Fruit fly (Drosophila melanogaster) whole organism, pupa: ENCODE results near the gene CG42818.

Source experiments
- CG12605 ChIP-seq: fragments of 200-800 bp; sonication (Bioruptor generic); IDR thresholded peaks from 2 replicates; pipeline ENCODE4 v1.3.6; 2022; ENCODE audit warnings: missing biosample characterization, missing genetic modification characterization
- CG14655 ChIP-seq: fragments of 200-800 bp; sonication (Bioruptor generic); optimal IDR thresholded peaks from 3 replicates; lab custom pipeline; 2017; ENCODE audit warnings: mild to moderate bottlenecking, missing biosample characterization, missing genetic modification reagents, missing genetic modification characterization
- CG34367 ChIP-seq: fragments of 200-800 bp; sonication (Bioruptor generic); optimal IDR thresholded peaks from 2 replicates; lab custom pipeline; 2018; ENCODE audit warnings: missing biosample characterization, mild to moderate bottlenecking, missing genetic modification characterization
- CG4496 ChIP-seq: fragments of 200-800 bp; sonication (Bioruptor generic); IDR thresholded peaks from 3 replicates; pipeline ENCODE4 v1.3.6; 2022; ENCODE audit warnings: missing biosample characterization, missing genetic modification characterization
- CG8159 ChIP-seq: fragments of 200-800 bp; sonication (Bioruptor generic); optimal IDR thresholded peaks from 3 replicates; lab custom pipeline; 2018; ENCODE audit warnings: missing biosample characterization, mild to moderate bottlenecking, missing genetic modification characterization, moderate library complexity
- D1 ChIP-seq: fragments of 200-800 bp; sonication (Bioruptor generic); optimal IDR thresholded peaks from 2 replicates; lab custom pipeline; 2018; ENCODE audit warnings: missing biosample characterization, mild to moderate bottlenecking, missing genetic modification characterization, moderate library complexity
- EcR ChIP-seq: fragments of 200-800 bp; sonication (Bioruptor generic); optimal IDR thresholded peaks from 3 replicates; lab custom pipeline; 2019; ENCODE audit warnings: missing biosample characterization, missing genetic modification characterization, mild to moderate bottlenecking, moderate library complexity, missing genetic modification reagents
- Ets98B ChIP-seq: fragments of 200-800 bp; sonication (Bioruptor generic); IDR thresholded peaks from 2 replicates; pipeline ENCODE4 v1.3.6; 2022; ENCODE audit warnings: missing biosample characterization, missing genetic modification characterization
- rn ChIP-seq: fragments of 200-800 bp; sonication (Bioruptor generic); IDR thresholded peaks from 2 replicates; pipeline ENCODE4 v1.3.6; 2022; ENCODE audit warnings: missing biosample characterization, missing genetic modification characterization

- no peak for TF ChIP-seq CG34367 (tag; lab: Kevin White, UChicago)
- TF ChIP-seq CG14655 (GFP tag; lab: Kevin White, UChicago), result no peak
- TF ChIP-seq rn (GFP tag; lab: Robert Waterston, UW), result no peak
- TF ChIP-seq Ets98B (GFP tag; lab: Robert Waterston, UW), result no peak
- no peak; the same call in 1 of the 2 replicates for TF ChIP-seq CG12605 (GFP tag; lab: Robert Waterston, UW)
- no peak for TF ChIP-seq D1
- no peak for TF ChIP-seq EcR (GFP tag; lab: Kevin White, UChicago)
- TF ChIP-seq CG8159 (tag; lab: Kevin White, UChicago), result no peak
- TF ChIP-seq CG4496 (GFP tag; lab: Robert Waterston, UW), result no peak
Measured at dm6 chr2L:16234817-16235216, 6.9 kb upstream of the CG42818 start.
